Fruit fly (Drosophila melanogaster): ENCODE data around the gene CG12531.

CG12531 gene

dm6 chrX:19752344-19752743 is 33.6 kb downstream of the CG12531 start (continued):
- TF ChIP-seq CG10543 (GFP tag; optimal IDR thresholded peaks at IDR 0.05) (peak; percentile 55), CG15601 (tag; optimal IDR thresholded peaks at IDR 0.05) (no peak), NC2α (GFP tag; optimal IDR thresholded peaks at IDR 0.05) (no peak), CG4707 (GFP tag; optimal IDR thresholded peaks at IDR 0.05) (no peak), CG6791 (GFP tag; IDR thresholded peaks at IDR 0.05; ENCODE audit: partially characterized antibody) (no peak), phol (tag; optimal IDR thresholded peaks at IDR 0.05) (no peak), ci (GFP tag; IDR thresholded peaks at IDR 0.05) (0 out of 3 replicates have a peak, but pooled peaks have one; percentile 33), mirr (GFP tag; optimal IDR thresholded peaks at IDR 0.05) (peak; percentile 95), B-H2 (GFP tag; optimal IDR thresholded peaks at IDR 0.05) (no peak), crc (GFP tag; optimal IDR thresholded peaks at IDR 0.05) (no peak), CG10565 (GFP tag; optimal IDR thresholded peaks at IDR 0.05) (no peak)

- TF ChIP-seq Pdp1 (GFP tag; optimal IDR thresholded peaks at IDR 0.05): peak in 1 of 2 experiments; percentile 97
- TF ChIP-seq kni (GFP tag; optimal IDR thresholded peaks at IDR 0.05): peak; percentile 43
- peak; percentile 73 for TF ChIP-seq CG12769 (tag; optimal IDR thresholded peaks at IDR 0.05)
- TF ChIP-seq toy (GFP tag; IDR thresholded peaks at IDR 0.05): 0 out of 2 replicates have a peak, but pooled peaks have one; percentile 7
- TF ChIP-seq Lim3 (GFP tag; IDR thresholded peaks at IDR 0.05): no peak
These were observed 35.0 kb downstream of the CG12531 start for dm6 chrX:19753710-19754109.

dm6 chrX:19754152-19754579 is 35.4 kb downstream of the CG12531 start:
- TF ChIP-seq ems (GFP tag; optimal IDR thresholded peaks at IDR 0.05) (no peak), Drgx (GFP tag; IDR thresholded peaks at IDR 0.05) (0 out of 2 replicates have a peak, but pooled peaks have one; percentile 10), Nf-YA (GFP tag; IDR thresholded peaks at IDR 0.05) (no peak), CG1024 (GFP tag; IDR thresholded peaks at IDR 0.05) (no peak), CG1832 (GFP tag; optimal IDR thresholded peaks at IDR 0.05) (peak; percentile 58), Bgb (GFP tag; IDR thresholded peaks at IDR 0.05; ENCODE audit: partially characterized antibody) (peak; percentile 33; the same call in 1 of the 2 replicates), kay (GFP tag; optimal IDR thresholded peaks at IDR 0.05) (no peak), CG17829 (tag; optimal IDR thresholded peaks at IDR 0.05) (no peak), sug (tag; optimal IDR thresholded peaks at IDR 0.05) (peak; percentile 74), ci (GFP tag; IDR thresholded peaks at IDR 0.05) (no peak), z (GFP tag; IDR thresholded peaks at IDR 0.05) (peak; percentile 97), CG8281 (tag; optimal IDR thresholded peaks at IDR 0.05) (no peak), tll (GFP tag; optimal IDR thresholded peaks at IDR 0.05) (peak in 1 of 2 experiments; percentile 25), CG13287 (GFP tag; IDR thresholded peaks at IDR 0.05; ENCODE audit: partially characterized antibody) (peak; percentile 20), fd64A (GFP tag; optimal IDR thresholded peaks at IDR 0.05) (no peak), Hr78 (GFP tag; optimal IDR thresholded peaks at IDR 0.05) (peak in 1 of 2 experiments; percentile 63), Antp (GFP tag; optimal IDR thresholded peaks at IDR 0.05) (no peak), mirr (GFP tag; optimal IDR thresholded peaks at IDR 0.05) (peak; percentile 56), CG8478 (optimal IDR thresholded peaks at IDR 0.05) (peak; percentile 64), cwo (GFP tag; optimal IDR thresholded peaks at IDR 0.05) (peak; percentile 35), exex (tag; optimal IDR thresholded peaks at IDR 0.05) (peak; percentile 40), Ptx1 (GFP tag; IDR thresholded peaks at IDR 0.05) (no peak), wor (GFP tag; IDR thresholded peaks at IDR 0.05) (no peak), CG34376 (GFP tag; optimal IDR thresholded peaks at IDR 0.05) (peak; percentile 63), Med (GFP tag) (peak; percentile 80), Rx (GFP tag; IDR thresholded peaks at IDR 0.05) (no peak), Scr (GFP tag; IDR thresholded peaks at IDR 0.05; ENCODE audit: partially characterized antibody) (0 out of 2 replicates have a peak, but pooled peaks have one; percentile 16), CG14667 (GFP tag; IDR thresholded peaks at IDR 0.05) (no peak), Trl (optimal IDR thresholded peaks at IDR 0.05) (peak; percentile 34 to 47), Trl (GFP tag; optimal IDR thresholded peaks at IDR 0.05) (no peak), MTF-1 (GFP tag; optimal IDR thresholded peaks at IDR 0.05; ENCODE audit: borderline replicate concordance) (no peak), chinmo (GFP tag; IDR thresholded peaks at IDR 0.05; ENCODE audit: partially characterized antibody) (0 out of 4 replicates have a peak, but pooled peaks have one; percentile 69), lab (GFP tag; optimal IDR thresholded peaks at IDR 0.05) (peak; percentile 28)
